Worm (Caenorhabditis elegans) whole organism, late embryonic: ENCODE measurements around the gene T05A8.6.

ENCODE experiments used
- C38D4.7 ChIP-seq: fragments of 200-800 bp; sonication (Bioruptor generic); optimal IDR thresholded peaks from 2 replicates; lab custom pipeline; 2018; ENCODE audit warnings: mild to moderate bottlenecking, missing genetic modification characterization, moderate library complexity, missing compliant biosample characterization
- K02D7.2 ChIP-seq: sonication (generic microtip); optimal IDR thresholded peaks from 2 replicates; lab custom pipeline; 2017; ENCODE audit warnings: mild to moderate bottlenecking, missing genetic modification characterization, missing compliant biosample characterization
- T23F11.4 ChIP-seq: fragments of 200-800 bp; sonication (Bioruptor generic); optimal IDR thresholded peaks from 2 replicates; lab custom pipeline; 2018; ENCODE audit warnings: mild to moderate bottlenecking, missing genetic modification characterization, missing compliant biosample characterization
- ahr-1 ChIP-seq: sonication (generic microtip); optimal IDR thresholded peaks from 2 replicates; lab custom pipeline; 2016; ENCODE audit warnings: missing genetic modification characterization, missing compliant biosample characterization
- ceh-18 ChIP-seq: sonication (generic microtip); optimal IDR thresholded peaks from 2 replicates; lab custom pipeline; 2016; ENCODE audit warnings: missing genetic modification characterization, missing compliant biosample characterization
- ceh-19 ChIP-seq: fragments of 200-800 bp; sonication (Bioruptor generic); optimal IDR thresholded peaks from 2 replicates; lab custom pipeline; 2018; ENCODE audit warnings: mild to moderate bottlenecking, missing genetic modification characterization, missing compliant biosample characterization
- ceh-2 ChIP-seq: sonication (generic microtip); optimal IDR thresholded peaks from 2 replicates; lab custom pipeline; 2016; ENCODE audit warnings: missing genotype, missing genetic modification characterization, missing compliant biosample characterization
- ceh-34 ChIP-seq: sonication (generic microtip); optimal IDR thresholded peaks from 2 replicates; lab custom pipeline; 2016; ENCODE audit warnings: mild to moderate bottlenecking, missing genetic modification characterization, missing compliant biosample characterization
- ceh-45 ChIP-seq: fragments of 200-800 bp; sonication (Bioruptor generic); IDR thresholded peaks from 2 replicates; pipeline ENCODE4 v1.3.6; 2022; ENCODE audit warnings: missing genetic modification reagents, missing genetic modification characterization, missing compliant biosample characterization
- ceh-48 ChIP-seq: sonication (generic microtip); optimal IDR thresholded peaks from 2 replicates; lab custom pipeline; 2016; ENCODE audit warnings: missing genetic modification characterization, inconsistent platforms, missing compliant biosample characterization
- ceh-9 ChIP-seq: sonication (generic microtip); optimal IDR thresholded peaks from 2 replicates; lab custom pipeline; 2016; ENCODE audit warnings: mild to moderate bottlenecking, missing genetic modification characterization, inconsistent platforms, missing compliant biosample characterization
- che-1 ChIP-seq: sonication (generic microtip); optimal IDR thresholded peaks from 2 replicates; lab custom pipeline; 2016; ENCODE audit warnings: mild to moderate bottlenecking, missing genetic modification characterization, missing compliant biosample characterization
- dve-1 ChIP-seq: sonication (generic microtip); optimal IDR thresholded peaks from 2 replicates; lab custom pipeline; 2017; ENCODE audit warnings: antibody characterized with exemption, mild to moderate bottlenecking, missing genetic modification characterization, missing compliant biosample characterization
- elt-4 ChIP-seq: sonication (generic microtip); optimal IDR thresholded peaks from 2 replicates; lab custom pipeline; 2016; ENCODE audit warnings: missing genetic modification characterization, missing compliant biosample characterization
- fkh-6 ChIP-seq: sonication (generic microtip); optimal IDR thresholded peaks from 2 replicates; lab custom pipeline; 2016; ENCODE audit warnings: missing genetic modification characterization, missing compliant biosample characterization
- gmeb-2 ChIP-seq: sonication (generic microtip); optimal IDR thresholded peaks from 2 replicates; lab custom pipeline; 2016; ENCODE audit warnings: missing genetic modification characterization, inconsistent platforms, missing compliant biosample characterization
- hlh-13 ChIP-seq: fragments of 200-800 bp; sonication (Bioruptor generic); optimal IDR thresholded peaks from 2 replicates; lab custom pipeline; 2018; ENCODE audit warnings: mild to moderate bottlenecking, missing genetic modification characterization, missing compliant biosample characterization
- hlh-6 ChIP-seq: sonication (generic microtip); optimal IDR thresholded peaks from 2 replicates; lab custom pipeline; 2016; ENCODE audit warnings: missing genotype, missing genetic modification characterization, missing compliant biosample characterization
- lim-6 ChIP-seq: sonication (generic microtip); optimal IDR thresholded peaks from 2 replicates; lab custom pipeline; 2016; ENCODE audit warnings: missing genetic modification characterization, missing compliant biosample characterization
- mec-3 ChIP-seq: sonication (generic microtip); optimal IDR thresholded peaks from 2 replicates; lab custom pipeline; 2016; ENCODE audit warnings: borderline replicate concordance, missing genetic modification characterization, missing compliant biosample characterization
- nhr-232 ChIP-seq: sonication (generic microtip); optimal IDR thresholded peaks from 2 replicates; lab custom pipeline; 2016; ENCODE audit warnings: missing genetic modification characterization, missing compliant biosample characterization
- pag-3 ChIP-seq: sonication (generic microtip); optimal IDR thresholded peaks from 2 replicates; lab custom pipeline; 2016; ENCODE audit warnings: missing compliant biosample characterization, missing genetic modification characterization, borderline replicate concordance
- pax-1 ChIP-seq: fragments of 150-350 bp; optimal IDR thresholded peaks from 2 replicates; lab custom pipeline; 2014; ENCODE audit warnings: missing biosample characterization, missing genetic modification characterization
- pros-1 ChIP-seq: fragments of 150-350 bp; optimal IDR thresholded peaks from 2 replicates; lab custom pipeline; 2014; ENCODE audit warnings: missing biosample characterization, missing genetic modification reagents, missing genetic modification characterization
- ref-2 ChIP-seq: sonication (generic microtip); optimal IDR thresholded peaks from 2 replicates; lab custom pipeline; 2016; ENCODE audit warnings: missing genetic modification characterization, missing compliant biosample characterization
- sdc-2 ChIP-seq: sonication (generic microtip); optimal IDR thresholded peaks from 2 replicates; lab custom pipeline; 2016; ENCODE audit warnings: missing genotype, missing genetic modification characterization, missing compliant biosample characterization
- sox-2 ChIP-seq: fragments of 200-800 bp; sonication (Bioruptor generic); IDR thresholded peaks from 2 replicates; pipeline ENCODE4 v1.3.6; 2022; ENCODE audit warnings: missing genetic modification reagents, missing genetic modification characterization, missing compliant biosample characterization
- tbx-7 ChIP-seq: sonication (generic microtip); optimal IDR thresholded peaks from 2 replicates; lab custom pipeline; 2016; ENCODE audit warnings: missing genotype, missing genetic modification characterization, missing compliant biosample characterization
- unc-3 ChIP-seq, 2 experiments: fragments of 200-800 bp in 1 of 2; sonication (Bioruptor generic) in 1 of 2; sonication (generic microtip) in 1 of 2; conservative IDR thresholded peaks in 1 of 2; optimal IDR thresholded peaks in 1 of 2; 2 replicates each; pipeline versions ENCODE4 v1.3.6 to Lab custom; 2016 to 2022; ENCODE audit warnings: missing compliant biosample characterization in 2 of 2, missing genetic modification characterization in 2 of 2, missing genetic modification reagents in 1 of 2
- unc-55 ChIP-seq: sonication (generic microtip); optimal IDR thresholded peaks from 2 replicates; lab custom pipeline; 2017; ENCODE audit warnings: missing biosample characterization, missing genetic modification reagents, missing genetic modification characterization
- unc-86 ChIP-seq: sonication (generic microtip); optimal IDR thresholded peaks from 2 replicates; lab custom pipeline; 2016; ENCODE audit warnings: missing genetic modification characterization, missing compliant biosample characterization
- zip-5 ChIP-seq: sonication (generic microtip); optimal IDR thresholded peaks from 2 replicates; lab custom pipeline; 2016; ENCODE audit warnings: missing genetic modification characterization, missing compliant biosample characterization

Gene T05A8.6

ce11 chrII:2781355-2781754, 41.8 kb upstream of the T05A8.6 start, which contains the start of gene F08D12.2:
Gene F08D12.2 (plus strand): TSS chrII:2781655.
- TF ChIP-seq ceh-34 (tag; lab: Kevin White, UChicago) (no peak), zip-5 (tag; lab: Kevin White, UChicago) (no peak), ceh-45 (GFP tag; lab: Robert Waterston, UW) (no peak), mec-3 (tag; lab: Kevin White, UChicago) (no peak), fkh-6 (tag; lab: Kevin White, UChicago) (no peak), nhr-232 (tag; lab: Kevin White, UChicago) (no peak), che-1 (tag; lab: Kevin White, UChicago) (no peak), dve-1 (tag; lab: Kevin White, UChicago) (no peak), ceh-19 (GFP tag; lab: Kevin White, UChicago) (no peak), T23F11.4 (no peak), hlh-13 (GFP tag; lab: Kevin White, UChicago) (no peak), unc-55 (GFP tag; lab: Kevin White, UChicago) (no peak), gmeb-2 (no peak)

ce11 chrII:2780804-2781203, 41.3 kb upstream of the T05A8.6 start:
- no peak for TF ChIP-seq ceh-48 (tag; lab: Kevin White, UChicago)
- no peak for TF ChIP-seq dve-1 (tag; lab: Kevin White, UChicago)
- no peak for TF ChIP-seq sdc-2 (tag; lab: Kevin White, UChicago)
- TF ChIP-seq ahr-1 (tag; lab: Kevin White, UChicago) = no peak
- TF ChIP-seq ceh-34 (tag; lab: Kevin White, UChicago) = no peak
- no peak for TF ChIP-seq tbx-7
- no peak for TF ChIP-seq ref-2 (tag; lab: Kevin White, UChicago)

DNA sequence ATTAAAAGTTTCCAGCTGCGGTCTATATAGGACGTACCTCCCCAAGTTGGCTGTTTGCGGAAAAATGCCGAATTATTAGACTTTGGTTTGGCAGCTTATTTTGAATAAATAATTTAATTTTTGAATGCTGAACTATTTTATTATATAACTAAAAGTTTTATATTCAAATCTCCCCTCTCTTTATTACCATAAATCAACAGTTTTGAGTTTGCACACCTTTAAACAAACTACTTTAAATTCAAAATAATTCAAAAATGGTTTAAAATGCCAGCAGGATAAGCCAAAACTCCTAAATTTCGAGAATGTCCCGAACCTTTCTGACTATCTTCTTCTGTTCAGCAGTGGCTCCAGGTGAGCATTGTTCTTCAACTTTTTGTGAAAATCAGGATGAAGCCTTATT, 39.7 kb upstream of the T05A8.6 start, which contains the start of gene F08D12.3:
Gene F08D12.3, plus strand, starts transcription at position 301 of the 400 bp plus-strand sequence.
- TF ChIP-seq che-1 (tag; lab: Kevin White, UChicago) (no peak), K02D7.2 (tag; lab: Kevin White, UChicago) (no peak), pag-3 (tag; lab: Kevin White, UChicago) (no peak), pax-1 (no peak), ceh-9 (tag; lab: Kevin White, UChicago) (no peak), elt-4 (no peak), ceh-2 (tag; lab: Kevin White, UChicago) (no peak), ceh-45 (GFP tag; lab: Robert Waterston, UW) (no peak), ceh-48 (tag; lab: Kevin White, UChicago) (no peak), sox-2 (GFP tag; lab: Robert Waterston, UW) (no peak)

DNA sequence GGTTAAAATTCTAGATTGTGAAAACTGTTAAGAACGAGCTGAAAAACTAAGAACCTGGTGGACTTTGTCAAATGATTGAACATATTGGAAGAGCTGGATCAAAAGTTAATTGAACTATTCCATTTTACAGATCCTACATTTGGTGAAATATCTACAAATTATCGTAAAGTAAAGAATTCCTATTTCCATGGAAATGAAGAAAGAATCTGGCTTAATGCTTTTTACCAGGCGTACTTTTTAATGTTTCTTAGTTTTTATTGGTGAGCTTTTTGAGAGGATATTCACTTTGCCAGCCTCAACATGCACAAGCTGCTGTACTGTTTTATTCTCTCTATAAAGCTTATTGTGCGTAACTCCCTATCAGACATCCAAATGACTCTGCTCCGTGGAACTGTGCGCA, 38.3 kb upstream of the T05A8.6 start, which contains the start of gene F08D12.4:
Gene F08D12.4, plus strand, starts transcription at position 301 of the 400 bp plus-strand sequence.
- TF ChIP-seq C38D4.7 (no peak), elt-4 (no peak), hlh-6 (tag; lab: Kevin White, UChicago) (no peak), pax-1 (no peak)

ce11 chrII:2774904-2775303, 35.4 kb upstream of the T05A8.6 start, which contains the start of gene fbxb-111:
Gene fbxb-111 (minus strand): TSS chrII:2775004.
- no peak for TF ChIP-seq lim-6 (tag; lab: Kevin White, UChicago)
- peak; percentile 20 for TF ChIP-seq ref-2 (tag; lab: Kevin White, UChicago)

ce11 chrII:2773534-2773933, 34.0 kb upstream of the T05A8.6 start, which contains the start of gene sdz-9:
Gene sdz-9 (minus strand): TSS chrII:2773634.
- TF ChIP-seq unc-3 (GFP tag; conservative IDR thresholded peaks at IDR 0.05; lab: Robert Waterston, UW) (no peak), unc-3 (tag; optimal IDR thresholded peaks at IDR 0.05; lab: Kevin White, UChicago) (no peak), pros-1 (tag; lab: Kevin White, UChicago) (no peak), unc-86 (no peak), ceh-18 (no peak)
